Worm (Caenorhabditis elegans): ENCODE results near the gene gfi-1.

DNA sequence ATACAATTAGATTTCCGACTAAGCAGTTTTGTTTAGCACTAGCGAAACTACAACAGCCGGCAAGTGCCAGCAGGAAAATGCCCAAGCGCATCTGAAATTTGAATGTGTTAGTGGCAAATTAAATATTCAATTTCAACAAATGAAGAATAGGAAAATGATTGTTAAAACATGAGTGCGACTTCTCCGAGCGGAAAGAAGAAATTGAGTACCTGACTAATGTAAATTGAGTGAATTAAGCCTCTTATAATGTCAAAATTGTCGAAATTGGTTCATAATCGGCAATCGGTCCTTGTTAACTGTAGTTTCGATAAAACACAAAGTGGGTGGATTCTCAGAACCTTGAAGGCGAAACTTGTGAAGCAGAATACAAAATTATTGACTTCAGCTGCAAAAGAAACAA is at the start of gene gfi-1:
- TF ChIP-seq him-1 (tag; optimal IDR thresholded peaks at IDR 0.05) (no peak), dao-5 (tag; optimal IDR thresholded peaks at IDR 0.05) (no peak)
